Worm (Caenorhabditis elegans) whole organism, mixed stage, embryonic: ENCODE data around the gene Y39A1A.10.

Experiments
- M03D4.4 ChIP-seq: sonication (generic microtip); optimal IDR thresholded peaks from 2 replicates; lab custom pipeline; 2017; ENCODE audit warnings: mild to moderate bottlenecking, missing genetic modification characterization, missing compliant biosample characterization
- bed-3 ChIP-seq: fragments of 200-800 bp; sonication (Bioruptor generic); optimal IDR thresholded peaks from 3 replicates; lab custom pipeline; 2018; ENCODE audit warnings: mild to moderate bottlenecking, missing genetic modification characterization, moderate library complexity, missing compliant biosample characterization
- blmp-1 ChIP-seq: fragments of 150-350 bp; optimal IDR thresholded peaks from 2 replicates; lab custom pipeline; 2014; ENCODE audit warnings: missing biosample characterization, missing genetic modification characterization
- ceh-39 ChIP-seq: fragments of 150-350 bp; optimal IDR thresholded peaks from 2 replicates; lab custom pipeline; 2014; ENCODE audit warnings: missing biosample characterization, missing genetic modification characterization
- ceh-43 ChIP-seq: fragments of 200-800 bp; sonication (Bioruptor generic); optimal IDR thresholded peaks from 2 replicates; lab custom pipeline; 2018; ENCODE audit warnings: mild to moderate bottlenecking, missing genetic modification characterization, moderate library complexity, missing compliant biosample characterization
- ceh-83 ChIP-seq: fragments of 200-800 bp; sonication (Bioruptor generic); optimal IDR thresholded peaks from 2 replicates; lab custom pipeline; 2018; ENCODE audit warnings: mild to moderate bottlenecking, missing genetic modification characterization, missing compliant biosample characterization
- ces-1 ChIP-seq: fragments of 150-350 bp; optimal IDR thresholded peaks from 2 replicates; lab custom pipeline; 2014; ENCODE audit warnings: missing biosample characterization, missing genetic modification reagents, missing genetic modification characterization
- cnd-1 ChIP-seq: fragments of 200-800 bp; sonication (Bioruptor generic); optimal IDR thresholded peaks from 2 replicates; lab custom pipeline; 2018; ENCODE audit warnings: mild to moderate bottlenecking, missing genetic modification characterization, missing compliant biosample characterization
- drap-1 ChIP-seq: fragments of 200-800 bp; sonication (Bioruptor generic); optimal IDR thresholded peaks from 3 replicates; lab custom pipeline; 2018; ENCODE audit warnings: mild to moderate bottlenecking, missing genetic modification characterization, missing compliant biosample characterization
- elt-1 ChIP-seq: sonication (generic microtip); optimal IDR thresholded peaks from 2 replicates; lab custom pipeline; 2017; ENCODE audit warnings: missing genetic modification characterization, mild to moderate bottlenecking, missing compliant biosample characterization, antibody characterized with exemption, moderate library complexity, borderline replicate concordance; ENCODE audit not compliant: insufficient read depth
- elt-3 ChIP-seq: fragments of 150-350 bp; optimal IDR thresholded peaks from 2 replicates; lab custom pipeline; 2014; ENCODE audit warnings: missing biosample characterization, missing genetic modification characterization
- flh-1 ChIP-seq: fragments of 200-800 bp; sonication (Bioruptor generic); optimal IDR thresholded peaks from 2 replicates; lab custom pipeline; 2018; ENCODE audit warnings: mild to moderate bottlenecking, missing genetic modification characterization, moderate library complexity, missing compliant biosample characterization
- ham-2 ChIP-seq: fragments of 200-800 bp; sonication (Bioruptor generic); optimal IDR thresholded peaks from 2 replicates; lab custom pipeline; 2018; ENCODE audit warnings: mild to moderate bottlenecking, missing genetic modification characterization, missing compliant biosample characterization
- hlh-1 ChIP-seq: fragments of 150-350 bp; optimal IDR thresholded peaks from 2 replicates; lab custom pipeline; 2014; ENCODE audit warnings: missing biosample characterization, missing genetic modification reagents, missing genetic modification characterization
- lin-13 ChIP-seq: fragments of 150-350 bp; optimal IDR thresholded peaks from 2 replicates; lab custom pipeline; 2014; ENCODE audit warnings: missing biosample characterization, missing genetic modification characterization
- lin-32 ChIP-seq: fragments of 200-800 bp; sonication (Bioruptor generic); optimal IDR thresholded peaks from 2 replicates; lab custom pipeline; 2018; ENCODE audit warnings: mild to moderate bottlenecking, missing genetic modification characterization, missing compliant biosample characterization
- lsy-2 ChIP-seq: fragments of 150-350 bp; optimal IDR thresholded peaks from 2 replicates; lab custom pipeline; 2014; ENCODE audit warnings: missing biosample characterization, missing genetic modification characterization
- mab-5 ChIP-seq: fragments of 150-350 bp; optimal IDR thresholded peaks from 2 replicates; lab custom pipeline; 2014; ENCODE audit warnings: missing biosample characterization, missing genetic modification characterization
- mep-1 ChIP-seq: fragments of 150-350 bp; optimal IDR thresholded peaks from 2 replicates; lab custom pipeline; 2017; ENCODE audit warnings: missing biosample characterization, missing genetic modification reagents, missing genetic modification characterization, inconsistent platforms
- mls-2 ChIP-seq: sonication (generic microtip); optimal IDR thresholded peaks from 2 replicates; lab custom pipeline; 2016; ENCODE audit warnings: mild to moderate bottlenecking, missing genetic modification characterization, moderate library complexity, missing compliant biosample characterization
- nhr-12 ChIP-seq: fragments of 150-350 bp; optimal IDR thresholded peaks from 2 replicates; lab custom pipeline; 2014; ENCODE audit warnings: missing biosample characterization, missing genetic modification characterization
- nhr-2 ChIP-seq: fragments of 150-350 bp; optimal IDR thresholded peaks from 2 replicates; lab custom pipeline; 2014; ENCODE audit warnings: missing biosample characterization, missing genetic modification characterization
- nhr-237 ChIP-seq: fragments of 150-350 bp; optimal IDR thresholded peaks from 2 replicates; lab custom pipeline; 2014; ENCODE audit warnings: missing biosample characterization, missing genetic modification characterization
- nhr-28 ChIP-seq: fragments of 150-350 bp; optimal IDR thresholded peaks from 2 replicates; lab custom pipeline; 2014; ENCODE audit warnings: missing biosample characterization, missing genetic modification characterization
- nhr-76 ChIP-seq: sonication (generic microtip); optimal IDR thresholded peaks from 2 replicates; lab custom pipeline; 2017; ENCODE audit warnings: missing biosample characterization, missing genetic modification characterization
- pha-4 ChIP-seq: fragments of 150-350 bp; optimal IDR thresholded peaks from 2 replicates; lab custom pipeline; 2018; ENCODE audit warnings: missing biosample characterization, missing genetic modification reagents, missing genetic modification characterization
- sem-2 ChIP-seq: fragments of 200-800 bp; sonication (Bioruptor generic); optimal IDR thresholded peaks from 2 replicates; lab custom pipeline; 2018; ENCODE audit warnings: mild to moderate bottlenecking, missing genetic modification characterization, missing compliant biosample characterization
- snpc-4 ChIP-seq: fragments of 150-350 bp; optimal IDR thresholded peaks from 2 replicates; lab custom pipeline; 2014; ENCODE audit warnings: missing biosample characterization, missing genetic modification characterization
- sptf-1 ChIP-seq: sonication (generic microtip); optimal IDR thresholded peaks from 2 replicates; lab custom pipeline; 2017; ENCODE audit warnings: mild to moderate bottlenecking, missing genetic modification characterization, moderate library complexity, missing compliant biosample characterization
- tbx-8 ChIP-seq: fragments of 200-800 bp; sonication (Bioruptor generic); optimal IDR thresholded peaks from 2 replicates; lab custom pipeline; 2018; ENCODE audit warnings: mild to moderate bottlenecking, missing genetic modification characterization, moderate library complexity, missing compliant biosample characterization
- unc-120 ChIP-seq: sonication (generic microtip); optimal IDR thresholded peaks from 2 replicates; lab custom pipeline; 2017; ENCODE audit warnings: missing genetic modification characterization, missing compliant biosample characterization; ENCODE audit not compliant: poor library complexity, severe bottlenecking
- unc-39 ChIP-seq: fragments of 150-350 bp; optimal IDR thresholded peaks from 2 replicates; lab custom pipeline; 2014; ENCODE audit warnings: missing biosample characterization, missing genetic modification characterization
- unc-62 ChIP-seq: fragments of 150-350 bp; optimal IDR thresholded peaks from 2 replicates; lab custom pipeline; 2014; ENCODE audit warnings: missing biosample characterization, missing genetic modification reagents, missing genetic modification characterization
- zip-8 ChIP-seq: fragments of 150-350 bp; optimal IDR thresholded peaks from 2 replicates; lab custom pipeline; 2014; ENCODE audit warnings: missing biosample characterization, missing genetic modification characterization
- ztf-11 ChIP-seq: fragments of 150-350 bp; optimal IDR thresholded peaks from 2 replicates; lab custom pipeline; 2014; ENCODE audit warnings: missing biosample characterization, missing genetic modification characterization

The Y39A1A.10 gene

ce11 chrIII:10629043-10629442 lies 3.5 kb upstream of the Y39A1A.10 start, which contains the start of gene swt-4:
swt-4 (minus strand) TSS chrIII:10629143.
- TF ChIP-seq lin-13 (tag; lab: Kevin White, UChicago), result no peak

ce11 chrIII:10629795-10630194 lies 2.7 kb upstream of the Y39A1A.10 start:
- TF ChIP-seq hlh-1 (no peak), M03D4.4 (no peak), drap-1 (no peak), bed-3 (no peak), unc-120 (tag; lab: Kevin White, UChicago) (no peak), cnd-1 (tag; lab: Kevin White, UChicago) (no peak)

ce11 chrIII:10631870-10632509 lies 538 bp upstream of the Y39A1A.10 start:
- TF ChIP-seq snpc-4 (tag; lab: Kevin White, UChicago) (no peak), flh-1 (GFP tag; lab: Kevin White, UChicago) (no peak), ces-1 (GFP tag; lab: Kevin White, UChicago) (no peak), tbx-8 (GFP tag; lab: Kevin White, UChicago) (no peak), sptf-1 (no peak), mep-1 (tag; lab: Kevin White, UChicago) (no peak), drap-1 (no peak), sem-2 (no peak), ceh-83 (GFP tag; lab: Kevin White, UChicago) (no peak), mab-5 (tag; lab: Kevin White, UChicago) (no peak), elt-1 (tag; lab: Kevin White, UChicago) (no peak), ztf-11 (tag; lab: Kevin White, UChicago) (no peak), mls-2 (tag; lab: Kevin White, UChicago) (no peak), blmp-1 (tag; lab: Kevin White, UChicago) (no peak), ceh-43 (no peak), nhr-28 (no peak), ham-2 (GFP tag; lab: Kevin White, UChicago) (no peak), unc-39 (no peak)
- TF ChIP-seq, all 35 proteins: peak for 0

ce11 chrIII:10633403-10633674 lies 811 bp downstream of the Y39A1A.10 start, which contains the start of gene Y39A1A.9:
Y39A1A.9 (minus strand) TSS chrIII:10633501.
- TF ChIP-seq blmp-1 (tag; lab: Kevin White, UChicago) (no peak), tbx-8 (GFP tag; lab: Kevin White, UChicago) (no peak)

ce11 chrIII:10634034-10634433 lies 1.5 kb downstream of the Y39A1A.10 start:
- TF ChIP-seq sptf-1 (peak; percentile 77), unc-39 (no peak), cnd-1 (tag; lab: Kevin White, UChicago) (no peak), ceh-43 (no peak), nhr-12 (tag; lab: Kevin White, UChicago) (no peak), mab-5 (tag; lab: Kevin White, UChicago) (no peak), blmp-1 (tag; lab: Kevin White, UChicago) (no peak), ceh-39 (no peak), zip-8 (tag; lab: Kevin White, UChicago) (no peak), tbx-8 (GFP tag; lab: Kevin White, UChicago) (no peak), ztf-11 (tag; lab: Kevin White, UChicago) (no peak), nhr-237 (tag; lab: Kevin White, UChicago) (peak; percentile 56), unc-120 (tag; lab: Kevin White, UChicago) (peak; percentile 35), nhr-28 (no peak), flh-1 (GFP tag; lab: Kevin White, UChicago) (peak; percentile 50), ceh-83 (GFP tag; lab: Kevin White, UChicago) (no peak), nhr-76 (tag; lab: Kevin White, UChicago) (no peak), mls-2 (tag; lab: Kevin White, UChicago) (no peak), elt-3 (tag; lab: Kevin White, UChicago) (no peak), ces-1 (GFP tag; lab: Kevin White, UChicago) (peak; percentile 69), lsy-2 (tag; lab: Kevin White, UChicago) (peak; percentile 55), unc-62 (GFP tag; lab: Kevin White, UChicago) (peak; percentile 16), nhr-2 (tag; lab: Kevin White, UChicago) (peak; percentile 77), bed-3 (peak; percentile 16), sem-2 (no peak), M03D4.4 (peak; percentile 33), elt-1 (tag; lab: Kevin White, UChicago) (no peak), lin-32 (GFP tag; lab: Kevin White, UChicago) (no peak), pha-4 (tag; lab: Kevin White, UChicago) (peak; percentile 47), ham-2 (GFP tag; lab: Kevin White, UChicago) (no peak), mep-1 (tag; lab: Kevin White, UChicago) (peak; percentile 68), drap-1 (peak; percentile 52), lin-13 (tag; lab: Kevin White, UChicago) (peak; percentile 22), hlh-1 (peak; percentile 38), snpc-4 (tag; lab: Kevin White, UChicago) (no peak)
- TF ChIP-seq, all 35 proteins: peak for 15
